Worm (Caenorhabditis elegans) whole organism, L2 larva: Measurements from ENCODE around the gene fln-2.
A peak's percentile ranks its signal among the peaks of the same experiment; 100 is the strongest.

Experiments used
- aly-2 ChIP-seq: fragments of 150-350 bp; optimal IDR thresholded peaks from 2 replicates; lab custom pipeline; 2014; ENCODE audit warnings: missing biosample characterization, missing genetic modification characterization
- fos-1 ChIP-seq: fragments of 150-350 bp; optimal IDR thresholded peaks from 2 replicates; lab custom pipeline; 2014; ENCODE audit warnings: missing biosample characterization, missing genetic modification characterization
- lin-39 ChIP-seq: fragments of 150-350 bp; optimal IDR thresholded peaks from 2 replicates; lab custom pipeline; 2014; ENCODE audit warnings: missing biosample characterization, missing genetic modification reagents, missing genetic modification characterization
- nhr-23 ChIP-seq: fragments of 150-350 bp; optimal IDR thresholded peaks from 2 replicates; lab custom pipeline; 2014; ENCODE audit warnings: missing biosample characterization, missing genetic modification reagents, missing genetic modification characterization

ce11 chrX:9452483-9453198 is 55.1 kb downstream of the fln-2 start, which contains the start of gene ZK899.3:
- TF ChIP-seq nhr-23 (tag; lab: Kevin White, UChicago) (no peak), aly-2 (tag; lab: Kevin White, UChicago) (no peak), fos-1 (tag; lab: Kevin White, UChicago) (peak; percentile 57), lin-39 (tag; lab: Kevin White, UChicago) (no peak)
